Worm (Caenorhabditis elegans): Measurements from ENCODE around the gene F07F6.8.

DNA sequence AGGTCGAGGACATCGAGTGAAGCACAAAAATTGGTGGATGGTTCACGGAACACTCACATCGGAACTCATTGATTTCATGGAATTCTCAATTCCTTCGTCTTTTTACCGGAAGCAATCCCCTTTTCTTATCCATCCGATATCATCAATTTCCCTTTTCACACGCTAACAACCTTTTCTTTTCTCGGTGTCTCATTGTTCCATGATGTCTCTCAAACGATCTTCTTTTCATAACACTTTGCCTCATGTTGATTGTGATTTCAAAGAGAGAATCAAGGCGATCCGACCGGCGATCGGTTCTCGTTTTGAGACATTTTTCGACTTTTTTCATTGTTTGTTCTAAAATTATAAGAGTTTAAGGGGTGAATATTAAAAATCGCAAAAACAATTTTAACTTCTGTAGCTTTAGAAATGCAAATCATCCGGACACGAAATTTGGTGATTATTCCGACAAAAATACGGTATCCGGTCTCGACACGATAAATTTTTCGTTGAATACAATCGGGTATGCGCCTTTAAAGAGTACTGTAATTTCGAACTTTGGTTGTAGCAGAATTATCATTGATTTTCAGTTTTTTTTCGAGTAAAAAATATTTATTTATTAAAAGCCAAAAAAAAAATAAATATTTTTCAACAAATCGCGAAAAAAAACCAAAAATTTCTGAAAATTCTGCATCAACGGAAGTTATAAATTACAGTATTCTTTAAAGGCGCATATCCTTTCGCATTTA is 33.3 kb upstream of the F07F6.8 start:
- no peak for TF ChIP-seq him-1 (tag; optimal IDR thresholded peaks at IDR 0.05)
- TF ChIP-seq dao-5 (tag; optimal IDR thresholded peaks at IDR 0.05), result no peak
- TF ChIP-seq W03F9.2 (tag; optimal IDR thresholded peaks at IDR 0.05), result no peak

Measured in whole organism, L4/young adult.